Worm (Caenorhabditis elegans) whole organism, L4 larva: ENCODE measurements around the gene F20C5.5.

ENCODE experiments used
- D1046.2 ChIP-seq: fragments of 200-800 bp; sonication (Bioruptor generic); IDR thresholded peaks from 2 replicates; pipeline ENCODE4 v1.3.6; 2022; ENCODE audit warnings: missing genetic modification characterization, missing compliant biosample characterization
- F26F4.8 ChIP-seq: fragments of 200-800 bp; sonication (Bioruptor generic); conservative IDR thresholded peaks from 2 replicates; pipeline ENCODE4 v1.3.6; 2022; ENCODE audit warnings: missing genetic modification characterization, missing compliant biosample characterization
- F37D6.2 ChIP-seq: sonication (generic microtip); optimal IDR thresholded peaks from 2 replicates; lab custom pipeline; 2016; ENCODE audit warnings: mild to moderate bottlenecking, missing genetic modification characterization, missing compliant biosample characterization
- F44E2.7 ChIP-seq: fragments of 200-800 bp; sonication (Bioruptor generic); IDR thresholded peaks from 2 replicates; pipeline ENCODE4 v2.1.2; 2022; ENCODE audit warnings: missing genetic modification characterization, missing compliant biosample characterization
- R02D3.7 ChIP-seq: fragments of 150-350 bp; sonication (generic microtip); optimal IDR thresholded peaks from 3 replicates; lab custom pipeline; 2014; ENCODE audit warnings: missing biosample characterization, missing genetic modification characterization
- T26A8.4 ChIP-seq: fragments of 200-800 bp; sonication (Bioruptor generic); IDR thresholded peaks from 2 replicates; pipeline ENCODE4 v1.3.6; 2022; ENCODE audit warnings: missing genetic modification characterization, missing compliant biosample characterization
- Y5F2A.4 ChIP-seq: fragments of 200-800 bp; sonication (Bioruptor generic); optimal IDR thresholded peaks from 2 replicates; lab custom pipeline; 2018; ENCODE audit warnings: mild to moderate bottlenecking, missing genetic modification characterization, missing compliant biosample characterization
- arid-1 ChIP-seq: fragments of 200-800 bp; sonication (Bioruptor generic); conservative IDR thresholded peaks from 2 replicates; pipeline ENCODE4 v1.3.6; 2022; ENCODE audit warnings: missing genetic modification reagents, missing genetic modification characterization, missing compliant biosample characterization
- ceh-20 ChIP-seq: fragments of 200-800 bp; sonication (Bioruptor generic); IDR thresholded peaks from 2 replicates; pipeline ENCODE4 v1.3.6; 2022; ENCODE audit warnings: missing genetic modification reagents, missing genetic modification characterization, missing compliant biosample characterization
- ceh-44 ChIP-seq: fragments of 200-800 bp; sonication (Bioruptor generic); IDR thresholded peaks from 2 replicates; pipeline ENCODE4 v1.3.6; 2022; ENCODE audit warnings: missing genetic modification reagents, missing genetic modification characterization, missing compliant biosample characterization
- ces-1 ChIP-seq: fragments of 150-350 bp; sonication (generic microtip); optimal IDR thresholded peaks from 4 replicates; lab custom pipeline; 2014; ENCODE audit warnings: missing biosample characterization, missing genetic modification reagents, missing genetic modification characterization
- cey-2 ChIP-seq: sonication (generic microtip); optimal IDR thresholded peaks from 3 replicates; lab custom pipeline; 2017; ENCODE audit warnings: missing genetic modification characterization, mild to moderate bottlenecking, missing compliant biosample characterization, antibody characterized with exemption, borderline replicate concordance; ENCODE audit not compliant: insufficient read depth
- daf-19 ChIP-seq: fragments of 200-800 bp; sonication (Bioruptor generic); conservative IDR thresholded peaks from 2 replicates; pipeline ENCODE4 v1.3.6; 2022; ENCODE audit warnings: missing genetic modification characterization, missing compliant biosample characterization
- dmd-6 ChIP-seq: fragments of 200-800 bp; sonication (Bioruptor generic); IDR thresholded peaks from 2 replicates; pipeline ENCODE4 v1.3.6; 2022; ENCODE audit warnings: missing genetic modification reagents, missing genetic modification characterization, missing compliant biosample characterization
- dmd-9 ChIP-seq: fragments of 200-800 bp; sonication (Bioruptor generic); IDR thresholded peaks from 2 replicates; pipeline ENCODE4 v1.3.6; 2022; ENCODE audit warnings: missing genetic modification reagents, missing genetic modification characterization, missing compliant biosample characterization
- dve-1 ChIP-seq: sonication (generic microtip); optimal IDR thresholded peaks from 2 replicates; lab custom pipeline; 2017; ENCODE audit warnings: antibody characterized with exemption, mild to moderate bottlenecking, missing genetic modification characterization, missing compliant biosample characterization; ENCODE audit not compliant: insufficient read depth
- egl-27 ChIP-seq: sonication (generic microtip); optimal IDR thresholded peaks from 3 replicates; lab custom pipeline; 2017; ENCODE audit warnings: missing biosample characterization, missing genetic modification reagents, missing genetic modification characterization
- fkh-10 ChIP-seq: fragments of 150-350 bp; optimal IDR thresholded peaks from 2 replicates; lab custom pipeline; 2014; ENCODE audit warnings: missing biosample characterization, missing genetic modification reagents, missing genetic modification characterization
- fos-1 ChIP-seq: fragments of 150-350 bp; optimal IDR thresholded peaks from 2 replicates; lab custom pipeline; 2014; ENCODE audit warnings: missing biosample characterization, missing genetic modification characterization
- hif-1 ChIP-seq, 2 experiments: sonication (generic microtip); optimal IDR thresholded peaks; 2 replicates each; lab custom pipeline; 2016 to 2017; ENCODE audit warnings: missing compliant biosample characterization in 2 of 2, missing genetic modification characterization in 2 of 2, missing genetic modification reagents in 2 of 2, missing genotype in 2 of 2, mild to moderate bottlenecking in 1 of 2
- hlh-11 ChIP-seq: fragments of 200-800 bp; sonication (Bioruptor generic); optimal IDR thresholded peaks from 2 replicates; lab custom pipeline; 2018; ENCODE audit warnings: mild to moderate bottlenecking, missing genetic modification characterization, missing compliant biosample characterization
- hlh-30 ChIP-seq: sonication (generic microtip); optimal IDR thresholded peaks from 2 replicates; lab custom pipeline; 2017; ENCODE audit warnings: antibody characterized with exemption, mild to moderate bottlenecking, missing genetic modification characterization, missing compliant biosample characterization; ENCODE audit not compliant: insufficient read depth
- hmg-1.1 ChIP-seq: fragments of 200-800 bp; sonication (Bioruptor generic); IDR thresholded peaks from 2 replicates; pipeline ENCODE4 v1.3.6; 2022; ENCODE audit warnings: missing genetic modification reagents, missing genetic modification characterization, missing compliant biosample characterization
- lim-7 ChIP-seq: fragments of 200-800 bp; sonication (Bioruptor generic); IDR thresholded peaks from 2 replicates; pipeline ENCODE4 v1.3.6; 2022; ENCODE audit warnings: missing genetic modification characterization, missing compliant biosample characterization
- lin-1 ChIP-seq: fragments of 200-800 bp; sonication (Bioruptor generic); IDR thresholded peaks from 2 replicates; pipeline ENCODE4 v1.3.6; 2022; ENCODE audit warnings: missing genetic modification reagents, missing genetic modification characterization, missing compliant biosample characterization
- lin-13 ChIP-seq: fragments of 150-350 bp; optimal IDR thresholded peaks from 2 replicates; lab custom pipeline; 2014; ENCODE audit warnings: missing biosample characterization, missing genetic modification reagents, missing genetic modification characterization
- lin-15B ChIP-seq: fragments of 150-350 bp; sonication (generic microtip); optimal IDR thresholded peaks from 3 replicates; lab custom pipeline; 2014; ENCODE audit warnings: missing biosample characterization, missing genetic modification characterization
- lin-38 ChIP-seq: fragments of 200-800 bp; sonication (Bioruptor generic); IDR thresholded peaks from 2 replicates; pipeline ENCODE4 v1.3.6; 2022; ENCODE audit warnings: missing genetic modification reagents, missing genetic modification characterization, missing compliant biosample characterization
- lir-3 ChIP-seq: sonication (generic microtip); optimal IDR thresholded peaks from 2 replicates; lab custom pipeline; 2016; ENCODE audit warnings: mild to moderate bottlenecking, missing genetic modification characterization, missing compliant biosample characterization
- lsy-2 ChIP-seq, 2 experiments: fragments of 150-350 bp in 1 of 2; sonication (generic microtip) in 1 of 2; optimal IDR thresholded peaks; 2 replicates each; lab custom pipeline; 2014 to 2017; ENCODE audit warnings: missing biosample characterization in 2 of 2, missing genetic modification characterization in 2 of 2
- mep-1 ChIP-seq: fragments of 150-350 bp; sonication (generic microtip); optimal IDR thresholded peaks from 3 replicates; lab custom pipeline; 2014; ENCODE audit warnings: missing biosample characterization, missing genetic modification characterization
- mxl-3 ChIP-seq: fragments of 200-800 bp; sonication (Bioruptor generic); optimal IDR thresholded peaks from 2 replicates; lab custom pipeline; 2018; ENCODE audit warnings: mild to moderate bottlenecking, missing genetic modification characterization, missing compliant biosample characterization
- nhr-11 ChIP-seq: fragments of 150-350 bp; optimal IDR thresholded peaks from 2 replicates; lab custom pipeline; 2014; ENCODE audit warnings: missing biosample characterization, missing genetic modification characterization
- nhr-111 ChIP-seq: fragments of 200-800 bp; sonication (Bioruptor generic); optimal IDR thresholded peaks from 2 replicates; lab custom pipeline; 2018; ENCODE audit warnings: mild to moderate bottlenecking, missing genetic modification characterization, missing compliant biosample characterization
- nhr-237 ChIP-seq: sonication (generic microtip); optimal IDR thresholded peaks from 2 replicates; lab custom pipeline; 2017; ENCODE audit warnings: missing biosample characterization, missing genetic modification characterization
- nhr-25 ChIP-seq: sonication (generic microtip); optimal IDR thresholded peaks from 2 replicates; lab custom pipeline; 2017; ENCODE audit warnings: missing genetic modification characterization, mild to moderate bottlenecking, missing compliant biosample characterization, antibody characterized with exemption, moderate library complexity, borderline replicate concordance; ENCODE audit not compliant: insufficient read depth
- nhr-41 ChIP-seq: fragments of 200-800 bp; sonication (Bioruptor generic); IDR thresholded peaks from 2 replicates; pipeline ENCODE4 v1.3.6; 2022; ENCODE audit warnings: missing genetic modification reagents, missing genetic modification characterization, missing compliant biosample characterization
- nhr-6 ChIP-seq: fragments of 150-350 bp; optimal IDR thresholded peaks from 2 replicates; lab custom pipeline; 2014; ENCODE audit warnings: missing biosample characterization, missing genetic modification characterization
- nhr-76 ChIP-seq: fragments of 150-350 bp; optimal IDR thresholded peaks from 2 replicates; lab custom pipeline; 2014; ENCODE audit warnings: missing biosample characterization, missing genetic modification characterization
- nhr-77 ChIP-seq: fragments of 150-350 bp; optimal IDR thresholded peaks from 2 replicates; lab custom pipeline; 2014; ENCODE audit warnings: missing biosample characterization, missing genetic modification characterization
- php-3 ChIP-seq: fragments of 200-800 bp; sonication (Bioruptor generic); IDR thresholded peaks from 2 replicates; pipeline ENCODE4 v1.3.6; 2022; ENCODE audit warnings: missing genetic modification reagents, missing genetic modification characterization, missing compliant biosample characterization
- rbr-2 ChIP-seq: sonication (generic microtip); optimal IDR thresholded peaks from 2 replicates; lab custom pipeline; 2016; ENCODE audit warnings: missing genotype, missing genetic modification characterization, missing compliant biosample characterization
- saeg-2 ChIP-seq: fragments of 200-800 bp; sonication (Bioruptor generic); IDR thresholded peaks from 2 replicates; pipeline ENCODE4 v1.3.6; 2022; ENCODE audit warnings: missing genetic modification reagents, missing genetic modification characterization, missing compliant biosample characterization
- sdz-12 ChIP-seq: fragments of 200-800 bp; sonication (Bioruptor generic); optimal IDR thresholded peaks from 2 replicates; lab custom pipeline; 2018; ENCODE audit warnings: mild to moderate bottlenecking, missing genetic modification characterization, missing compliant biosample characterization
- skn-1 ChIP-seq: fragments of 150-350 bp; optimal IDR thresholded peaks from 2 replicates; lab custom pipeline; 2014; ENCODE audit warnings: missing biosample characterization, missing genetic modification characterization
- snpc-4 ChIP-seq: fragments of 150-350 bp; optimal IDR thresholded peaks from 2 replicates; lab custom pipeline; 2014; ENCODE audit warnings: missing biosample characterization, missing genetic modification characterization
- spr-1 ChIP-seq: sonication (generic microtip); optimal IDR thresholded peaks from 2 replicates; lab custom pipeline; 2016; ENCODE audit warnings: mild to moderate bottlenecking, missing genetic modification characterization, missing compliant biosample characterization
- spr-3 ChIP-seq: fragments of 200-800 bp; sonication (Bioruptor generic); optimal IDR thresholded peaks from 2 replicates; lab custom pipeline; 2018; ENCODE audit warnings: mild to moderate bottlenecking, missing genetic modification characterization, missing compliant biosample characterization
- unc-62 ChIP-seq, 3 experiments: fragments of 150-350 bp in 1 of 3; sonication (generic microtip); optimal IDR thresholded peaks in 2 of 3; peaks in 1 of 3; 1 replicate in 1 of 3; 2 replicates in 2 of 3; lab custom pipeline; 2014 to 2017; ENCODE audit warnings: missing biosample characterization in 3 of 3, missing genetic modification characterization in 3 of 3, missing genetic modification reagents in 3 of 3, missing genotype in 1 of 3
- zip-11 ChIP-seq: fragments of 200-800 bp; sonication (Bioruptor generic); IDR thresholded peaks from 2 replicates; pipeline ENCODE4 v1.3.6; 2022; ENCODE audit warnings: missing genetic modification characterization, missing compliant biosample characterization
- zip-2 ChIP-seq: fragments of 150-350 bp; optimal IDR thresholded peaks from 2 replicates; lab custom pipeline; 2014; ENCODE audit warnings: missing biosample characterization, missing genetic modification characterization
- ztf-7 ChIP-seq: fragments of 150-350 bp; optimal IDR thresholded peaks from 2 replicates; lab custom pipeline; 2014; ENCODE audit warnings: missing biosample characterization, missing genetic modification characterization

Gene F20C5.5

ce11 chrIV:8729636-8730035 is 39.8 kb downstream of the F20C5.5 start (continued):
- TF ChIP-seq unc-62 (GFP tag; optimal IDR thresholded peaks at IDR 0.05 in 1 of 2; lab: Kevin White, UChicago) = no peak
- no peak for TF ChIP-seq unc-62 (tag; optimal IDR thresholded peaks at IDR 0.05; lab: Kevin White, UChicago)
- TF ChIP-seq spr-1 (tag; lab: Kevin White, UChicago) = no peak
- no peak for TF ChIP-seq saeg-2 (GFP tag; lab: Robert Waterston, UW)
- TF ChIP-seq dmd-9 = no peak
- no peak for TF ChIP-seq snpc-4 (tag; lab: Kevin White, UChicago)
- TF ChIP-seq dmd-6 (GFP tag; lab: Robert Waterston, UW) = peak; percentile 83
- no peak for TF ChIP-seq ztf-7
- TF ChIP-seq hif-1 (tag; optimal IDR thresholded peaks at IDR 0.05; lab: Kevin White, UChicago) = peak in 1 of 2 experiments; percentile 21
- TF ChIP-seq sdz-12 (GFP tag; lab: Kevin White, UChicago) = no peak
- TF ChIP-seq nhr-77 (tag; lab: Kevin White, UChicago) = no peak
- no peak for TF ChIP-seq Y5F2A.4
- no peak for TF ChIP-seq skn-1 (tag; lab: Kevin White, UChicago)
- no peak for TF ChIP-seq nhr-111
- TF ChIP-seq zip-2 (tag; lab: Kevin White, UChicago) = no peak
- TF ChIP-seq hlh-11 = peak; percentile 60
- TF ChIP-seq nhr-11 (tag; lab: Kevin White, UChicago) = no peak
- TF ChIP-seq hlh-30 (tag; lab: Kevin White, UChicago) = peak; percentile 20
- TF ChIP-seq fkh-10 = no peak
- TF ChIP-seq T26A8.4 = no peak
- TF ChIP-seq F37D6.2 (tag; lab: Kevin White, UChicago) = no peak
- no peak for TF ChIP-seq ceh-44 (GFP tag; lab: Robert Waterston, UW)
- no peak for TF ChIP-seq lsy-2 (tag; optimal IDR thresholded peaks at IDR 0.05; lab: Kevin White, UChicago)
- no peak for TF ChIP-seq F44E2.7
- TF ChIP-seq nhr-41 (GFP tag; lab: Robert Waterston, UW) = no peak
- no peak for TF ChIP-seq hmg-1.1
- TF ChIP-seq F26F4.8 (GFP tag; lab: Robert Waterston, UW) = no peak
- TF ChIP-seq egl-27 = no peak
- TF ChIP-seq dve-1 (tag; lab: Kevin White, UChicago) = peak; percentile 53
- no peak for TF ChIP-seq mxl-3 (GFP tag; lab: Kevin White, UChicago)
- TF ChIP-seq arid-1 = no peak
- TF ChIP-seq ces-1 (GFP tag; lab: Kevin White, UChicago) = no peak
- no peak for TF ChIP-seq nhr-6 (tag; lab: Kevin White, UChicago)
- TF ChIP-seq spr-3 (GFP tag; lab: Kevin White, UChicago) = no peak
- TF ChIP-seq cey-2 = no peak
- no peak for TF ChIP-seq nhr-25 (tag; lab: Kevin White, UChicago)
- no peak for TF ChIP-seq lin-1 (GFP tag; lab: Robert Waterston, UW)
- TF ChIP-seq ceh-20 = no peak
- TF ChIP-seq fos-1 (tag; lab: Kevin White, UChicago) = no peak
- no peak for TF ChIP-seq lin-13 (GFP tag; lab: Kevin White, UChicago)
- TF ChIP-seq mep-1 (tag; lab: Kevin White, UChicago) = no peak
- TF ChIP-seq lin-38 (GFP tag; lab: Robert Waterston, UW) = no peak
- TF ChIP-seq daf-19 (GFP tag; lab: Robert Waterston, UW) = no peak
- TF ChIP-seq R02D3.7 (tag; lab: Kevin White, UChicago) = no peak
- no peak for TF ChIP-seq rbr-2 (tag; lab: Kevin White, UChicago)
- no peak for TF ChIP-seq lin-15B
- no peak for TF ChIP-seq lir-3 (tag; lab: Kevin White, UChicago)
- TF ChIP-seq php-3 = peak; percentile 22; the same call in 1 of the 2 replicates
- no peak for TF ChIP-seq D1046.2 (GFP tag; lab: Robert Waterston, UW)
- no peak for TF ChIP-seq nhr-76 (tag; lab: Kevin White, UChicago)
- no peak for TF ChIP-seq nhr-237
- TF ChIP-seq zip-11 (GFP tag; lab: Robert Waterston, UW) = no peak
- TF ChIP-seq lim-7 (GFP tag; lab: Robert Waterston, UW) = no peak
